Worm (Caenorhabditis elegans) whole organism, L1 larva: ENCODE data around the gene lim-4.

Experiments used
- C34B4.2 ChIP-seq: sonication (generic microtip); optimal IDR thresholded peaks from 2 replicates; lab custom pipeline; 2017; ENCODE audit warnings: mild to moderate bottlenecking, missing genetic modification characterization, missing compliant biosample characterization
- F16B12.6 ChIP-seq: fragments of 150-350 bp; optimal IDR thresholded peaks from 2 replicates; lab custom pipeline; 2014; ENCODE audit warnings: missing biosample characterization, missing genetic modification characterization
- Y116A8C.19 ChIP-seq: sonication (generic microtip); optimal IDR thresholded peaks from 2 replicates; lab custom pipeline; 2016; ENCODE audit warnings: missing compliant biosample characterization, missing genetic modification characterization, borderline replicate concordance
- alr-1 ChIP-seq: fragments of 200-800 bp; sonication (Bioruptor generic); optimal IDR thresholded peaks from 2 replicates; lab custom pipeline; 2018; ENCODE audit warnings: borderline replicate concordance, mild to moderate bottlenecking, missing genetic modification characterization, missing compliant biosample characterization
- ama-1 ChIP-seq: fragments of 150-350 bp; optimal IDR thresholded peaks from 2 replicates; lab custom pipeline; 2014
- ceh-82 ChIP-seq, 3 experiments: fragments of 150-350 bp in 1 of 3; sonication (generic microtip) in 2 of 3; optimal IDR thresholded peaks; 2 replicates each; lab custom pipeline; 2014 to 2017; ENCODE audit warnings: missing biosample characterization in 3 of 3, missing genetic modification characterization in 3 of 3
- ceh-90 ChIP-seq: sonication (generic microtip); optimal IDR thresholded peaks from 2 replicates; lab custom pipeline; 2016; ENCODE audit warnings: missing genetic modification characterization, missing compliant biosample characterization
- dsc-1 ChIP-seq: sonication (generic microtip); optimal IDR thresholded peaks from 2 replicates; lab custom pipeline; 2016; ENCODE audit warnings: mild to moderate bottlenecking, missing genetic modification characterization, missing compliant biosample characterization
- efl-1 ChIP-seq, 4 experiments: fragments of 150-350 bp; optimal IDR thresholded peaks in 3 of 4; peaks in 1 of 4; 1 replicate in 1 of 4; 2 replicates in 3 of 4; lab custom pipeline; 2014; ENCODE audit warnings: missing biosample characterization in 2 of 4, missing genetic modification characterization in 2 of 4, missing genetic modification reagents in 2 of 4
- egl-13 ChIP-seq: sonication (generic microtip); optimal IDR thresholded peaks from 2 replicates; lab custom pipeline; 2016; ENCODE audit warnings: missing genotype, missing genetic modification reagents, missing genetic modification characterization, missing compliant biosample characterization
- egl-27 ChIP-seq, 2 experiments: fragments of 150-350 bp in 1 of 2; sonication (generic microtip); optimal IDR thresholded peaks; 3 replicates each; lab custom pipeline; 2017 to 2018; ENCODE audit warnings: missing biosample characterization in 2 of 2, missing genetic modification characterization in 2 of 2, missing genetic modification reagents in 2 of 2
- ets-5 ChIP-seq: fragments of 200-800 bp; sonication (Bioruptor generic); IDR thresholded peaks from 2 replicates; pipeline ENCODE4 v1.3.6; 2022; ENCODE audit warnings: missing genetic modification characterization, missing compliant biosample characterization
- fkh-4 ChIP-seq: sonication (generic microtip); optimal IDR thresholded peaks from 2 replicates; lab custom pipeline; 2016; ENCODE audit warnings: missing compliant biosample characterization, missing genetic modification characterization, borderline replicate concordance
- fos-1 ChIP-seq: fragments of 150-350 bp; optimal IDR thresholded peaks from 2 replicates; lab custom pipeline; 2014; ENCODE audit warnings: missing biosample characterization, missing genetic modification characterization
- grh-1 ChIP-seq: fragments of 200-800 bp; sonication (Bioruptor generic); IDR thresholded peaks from 2 replicates; pipeline ENCODE4 v1.3.6; 2022; ENCODE audit warnings: missing genetic modification reagents, missing genetic modification characterization, missing compliant biosample characterization
- hpl-2 ChIP-seq: fragments of 150-350 bp; optimal IDR thresholded peaks from 2 replicates; lab custom pipeline; 2014; ENCODE audit warnings: missing biosample characterization, missing genetic modification reagents, missing genetic modification characterization
- irx-1 ChIP-seq: sonication (generic microtip); optimal IDR thresholded peaks from 2 replicates; lab custom pipeline; 2016; ENCODE audit warnings: missing genetic modification characterization, missing compliant biosample characterization
- jun-1 ChIP-seq: fragments of 150-350 bp; optimal IDR thresholded peaks from 2 replicates; lab custom pipeline; 2014; ENCODE audit warnings: missing biosample characterization, missing genetic modification reagents, missing genetic modification characterization
- lin-13 ChIP-seq: fragments of 150-350 bp; optimal IDR thresholded peaks from 2 replicates; lab custom pipeline; 2014; ENCODE audit warnings: missing biosample characterization, missing genetic modification reagents, missing genetic modification characterization
- lir-3 ChIP-seq: sonication (generic microtip); optimal IDR thresholded peaks from 2 replicates; lab custom pipeline; 2016; ENCODE audit warnings: mild to moderate bottlenecking, missing genetic modification characterization, moderate library complexity, missing compliant biosample characterization; ENCODE audit not compliant: poor library complexity
- nhr-28 ChIP-seq: fragments of 150-350 bp; optimal IDR thresholded peaks from 2 replicates; lab custom pipeline; 2014; ENCODE audit warnings: missing biosample characterization, missing genetic modification characterization
- nhr-76 ChIP-seq: sonication (generic microtip); optimal IDR thresholded peaks from 2 replicates; lab custom pipeline; 2017; ENCODE audit warnings: missing biosample characterization, missing genetic modification characterization
- nhr-77 ChIP-seq: fragments of 150-350 bp; optimal IDR thresholded peaks from 2 replicates; lab custom pipeline; 2014; ENCODE audit warnings: missing biosample characterization, missing genetic modification characterization
- nhr-84 ChIP-seq: sonication (generic microtip); optimal IDR thresholded peaks from 2 replicates; lab custom pipeline; 2017; ENCODE audit warnings: missing biosample characterization, missing genetic modification characterization
- nhr-85 ChIP-seq: sonication (generic microtip); peaks from one replicate; lab custom pipeline; 2016; ENCODE audit warnings: missing genetic modification characterization, inconsistent platforms, missing compliant biosample characterization
- pag-3 ChIP-seq: sonication (generic microtip); optimal IDR thresholded peaks from 2 replicates; lab custom pipeline; 2017; ENCODE audit warnings: missing genetic modification characterization, mild to moderate bottlenecking, missing compliant biosample characterization, antibody characterized with exemption, borderline replicate concordance; ENCODE audit not compliant: insufficient read depth
- pax-3 ChIP-seq: fragments of 200-800 bp; sonication (Bioruptor generic); optimal IDR thresholded peaks from 2 replicates; lab custom pipeline; 2018; ENCODE audit warnings: mild to moderate bottlenecking, missing genetic modification characterization, moderate library complexity, missing compliant biosample characterization
- pqm-1 ChIP-seq: sonication (generic microtip); optimal IDR thresholded peaks from 3 replicates; lab custom pipeline; 2017; ENCODE audit warnings: missing biosample characterization, missing genetic modification characterization
- snu-23 ChIP-seq: sonication (generic microtip); optimal IDR thresholded peaks from 2 replicates; lab custom pipeline; 2016; ENCODE audit warnings: missing genetic modification characterization, missing compliant biosample characterization
- sptf-1 ChIP-seq: fragments of 150-350 bp; optimal IDR thresholded peaks from 2 replicates; lab custom pipeline; 2014; ENCODE audit warnings: missing biosample characterization, missing genetic modification characterization
- sup-37 ChIP-seq: fragments of 200-800 bp; sonication (Bioruptor generic); optimal IDR thresholded peaks from 2 replicates; lab custom pipeline; 2018; ENCODE audit warnings: mild to moderate bottlenecking, missing genetic modification characterization, missing compliant biosample characterization
- tlp-1 ChIP-seq: fragments of 150-350 bp; optimal IDR thresholded peaks from 2 replicates; lab custom pipeline; 2014; ENCODE audit warnings: missing biosample characterization, missing genetic modification characterization
- unc-130 ChIP-seq: fragments of 150-350 bp; optimal IDR thresholded peaks from 2 replicates; lab custom pipeline; 2017; ENCODE audit warnings: missing biosample characterization, missing genetic modification characterization, inconsistent platforms
- unc-98 ChIP-seq: fragments of 200-800 bp; sonication (Bioruptor generic); IDR thresholded peaks from 2 replicates; pipeline ENCODE4 v1.3.6; 2022; ENCODE audit warnings: missing genetic modification characterization, missing compliant biosample characterization
- vab-15 ChIP-seq: sonication (generic microtip); optimal IDR thresholded peaks from 2 replicates; lab custom pipeline; 2017; ENCODE audit warnings: missing genotype, mild to moderate bottlenecking, missing genetic modification characterization, missing compliant biosample characterization
- ztf-11 ChIP-seq, 2 experiments: sonication (generic microtip); optimal IDR thresholded peaks; 2 replicates each; lab custom pipeline; 2016 to 2017; ENCODE audit warnings: missing genetic modification characterization in 2 of 2, missing biosample characterization in 1 of 2, missing compliant biosample characterization in 1 of 2
- ztf-4 ChIP-seq: fragments of 150-350 bp; optimal IDR thresholded peaks from 2 replicates; lab custom pipeline; 2014; ENCODE audit warnings: missing biosample characterization, missing genetic modification characterization

Gene lim-4

ce11 chrX:3873445-3873844 is at the start of gene lim-4:
Gene lim-4 (minus strand): TSS chrX:3873545.
- TF ChIP-seq ztf-4, result no peak
- no peak for TF ChIP-seq ztf-11 (tag; optimal IDR thresholded peaks at IDR 0.05; lab: Kevin White, UChicago)
- TF ChIP-seq hpl-2 (GFP tag; lab: Kevin White, UChicago), result no peak
- TF ChIP-seq snu-23 (GFP tag; lab: Kevin White, UChicago), result no peak
- TF ChIP-seq dsc-1 (tag; lab: Kevin White, UChicago), result no peak
- no peak for TF ChIP-seq egl-27 (tag; optimal IDR thresholded peaks at IDR 0.05; lab: Kevin White, UChicago)
- TF ChIP-seq pqm-1 (tag; lab: Kevin White, UChicago), result no peak
- TF ChIP-seq nhr-85 (tag; lab: Kevin White, UChicago), result no peak
- no peak for TF ChIP-seq irx-1
- TF ChIP-seq F16B12.6 (tag; lab: Kevin White, UChicago), result no peak
- TF ChIP-seq lin-13, result no peak
- no peak for TF ChIP-seq sup-37 (GFP tag; lab: Kevin White, UChicago)
- no peak for TF ChIP-seq alr-1 (tag; lab: Kevin White, UChicago)
- no peak for TF ChIP-seq tlp-1

DNA sequence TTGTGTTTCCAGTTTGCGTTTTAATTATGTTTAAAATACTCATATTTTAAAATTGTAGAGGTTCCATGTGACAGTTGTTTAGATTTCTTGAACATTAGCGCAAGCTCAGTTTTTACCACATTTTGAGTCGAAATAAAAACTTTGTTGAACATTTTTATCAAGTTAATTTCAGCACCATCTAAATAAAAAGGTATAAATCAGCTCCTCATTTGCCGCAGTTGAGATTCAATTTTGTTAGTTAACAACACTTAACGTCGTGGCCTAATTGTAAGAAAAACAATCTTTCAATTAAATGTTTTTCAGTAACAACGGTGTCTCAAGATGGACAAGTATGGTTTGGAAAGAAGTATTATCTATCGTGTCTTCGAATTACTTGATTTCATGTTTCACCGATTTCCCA is 47.4 kb upstream of the lim-4 start:
- TF ChIP-seq pag-3 (tag; lab: Kevin White, UChicago) (no peak), vab-15 (no peak), ceh-90 (tag; lab: Kevin White, UChicago) (no peak), unc-130 (tag; lab: Kevin White, UChicago) (no peak), snu-23 (GFP tag; lab: Kevin White, UChicago) (no peak), Y116A8C.19 (tag; lab: Kevin White, UChicago) (no peak), irx-1 (no peak), unc-98 (GFP tag; lab: Robert Waterston, UW) (no peak), ceh-82 (tag; optimal IDR thresholded peaks at IDR 0.05; lab: Kevin White, UChicago) (no peak), nhr-77 (tag; lab: Kevin White, UChicago) (no peak), efl-1 (optimal IDR thresholded peaks at IDR 0.05; lab: Kevin White, UChicago) (no peak), efl-1 (GFP tag; optimal IDR thresholded peaks at IDR 0.05 in 1 of 2; lab: Kevin White, UChicago) (no peak), nhr-76 (tag; lab: Kevin White, UChicago) (no peak)

DNA sequence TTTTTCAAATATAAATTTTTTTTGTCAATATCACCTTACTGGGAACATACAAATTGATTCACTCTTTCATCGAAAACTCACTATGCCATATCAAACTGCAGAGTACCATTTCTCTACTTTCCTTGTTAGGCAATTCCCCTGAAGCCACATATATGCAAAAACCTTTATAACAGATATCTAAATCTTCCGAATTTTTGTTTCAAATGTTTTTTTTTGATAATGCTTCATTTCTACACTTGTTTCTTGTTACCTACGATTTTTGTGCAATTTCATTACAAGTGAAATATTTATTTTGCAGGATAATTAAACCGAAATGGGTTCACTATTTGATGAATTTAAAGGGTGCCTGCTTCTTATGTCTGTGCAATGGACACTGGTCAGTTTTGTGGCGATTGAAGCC is 46.8 kb upstream of the lim-4 start, which contains the start of gene T22B2.2:
T22B2.2 (plus strand) TSS at position 301 of the 400 bp plus-strand sequence.
- TF ChIP-seq pax-3 (tag; lab: Kevin White, UChicago), result no peak
- no peak for TF ChIP-seq sptf-1
- no peak for TF ChIP-seq nhr-28 (tag; lab: Kevin White, UChicago)
- no peak for TF ChIP-seq C34B4.2 (tag; lab: Kevin White, UChicago)
- TF ChIP-seq fos-1 (tag; lab: Kevin White, UChicago), result no peak
- no peak for TF ChIP-seq ceh-82 (tag; optimal IDR thresholded peaks at IDR 0.05; lab: Kevin White, UChicago)
- no peak for TF ChIP-seq egl-13 (tag; lab: Kevin White, UChicago)
- no peak for TF ChIP-seq jun-1
- TF ChIP-seq grh-1, result no peak
- no peak for TF ChIP-seq fkh-4 (tag; lab: Kevin White, UChicago)
- no peak for TF ChIP-seq unc-130 (tag; lab: Kevin White, UChicago)
- TF ChIP-seq Y116A8C.19 (tag; lab: Kevin White, UChicago), result no peak
- TF ChIP-seq ama-1 (lab: Kevin White, UChicago), result no peak
- no peak for TF ChIP-seq lir-3 (tag; lab: Kevin White, UChicago)

ce11 chrX:3919689-3920088 is 46.3 kb upstream of the lim-4 start:
- no peak for TF ChIP-seq vab-15
- no peak for TF ChIP-seq egl-27 (tag; optimal IDR thresholded peaks at IDR 0.05; lab: Kevin White, UChicago)
- no peak for TF ChIP-seq pqm-1 (tag; lab: Kevin White, UChicago)
- TF ChIP-seq sptf-1, result no peak
- no peak for TF ChIP-seq F16B12.6 (tag; lab: Kevin White, UChicago)
- no peak for TF ChIP-seq irx-1
- TF ChIP-seq ets-5 (GFP tag; lab: Robert Waterston, UW), result no peak
- TF ChIP-seq nhr-84, result no peak
